Worm (Caenorhabditis elegans) whole organism, L3 larva: ENCODE measurements around the gene bath-21.
"Not testable (repeated sequence)": the region's sequence is repeated elsewhere in the genome, so short reads cannot be mapped to it uniquely, and the experiment has no call there.

Experiments used
- R02D3.7 ChIP-seq: fragments of 150-350 bp; optimal IDR thresholded peaks from 2 replicates; lab custom pipeline; 2014; ENCODE audit warnings: missing biosample characterization, missing genetic modification characterization
- ZK546.5 ChIP-seq: sonication (generic microtip); optimal IDR thresholded peaks from 2 replicates; lab custom pipeline; 2017; ENCODE audit warnings: missing biosample characterization, missing genetic modification characterization
- aly-2 ChIP-seq: fragments of 150-350 bp; optimal IDR thresholded peaks from 2 replicates; lab custom pipeline; 2014; ENCODE audit warnings: missing biosample characterization, missing genetic modification characterization
- ama-1 ChIP-seq: fragments of 150-350 bp; optimal IDR thresholded peaks from 2 replicates; lab custom pipeline; 2018
- ceh-16 ChIP-seq: sonication (generic microtip); optimal IDR thresholded peaks from 2 replicates; lab custom pipeline; 2017; ENCODE audit warnings: missing biosample characterization, missing genetic modification characterization
- ceh-28 ChIP-seq: fragments of 150-350 bp; optimal IDR thresholded peaks from 2 replicates; lab custom pipeline; 2014; ENCODE audit warnings: missing biosample characterization, missing genetic modification reagents, missing genetic modification characterization
- ceh-9 ChIP-seq: sonication (generic microtip); optimal IDR thresholded peaks from 2 replicates; lab custom pipeline; 2018; ENCODE audit warnings: missing biosample characterization, missing genetic modification characterization
- daf-12 ChIP-seq: fragments of 150-350 bp; optimal IDR thresholded peaks from 2 replicates; lab custom pipeline; 2014; ENCODE audit warnings: missing biosample characterization, missing genetic modification reagents, missing genetic modification characterization
- egl-27 ChIP-seq: sonication (generic microtip); optimal IDR thresholded peaks from 4 replicates; lab custom pipeline; 2017; ENCODE audit warnings: missing biosample characterization, missing genetic modification reagents, missing genetic modification characterization
- elt-1 ChIP-seq: fragments of 150-350 bp; optimal IDR thresholded peaks from 2 replicates; lab custom pipeline; 2014; ENCODE audit warnings: missing biosample characterization, missing genetic modification characterization
- elt-3 ChIP-seq, 3 experiments: fragments of 150-350 bp in 1 of 3; sonication (generic microtip) in 2 of 3; optimal IDR thresholded peaks; 2 replicates in 2 of 3; 4 replicates in 1 of 3; lab custom pipeline; 2014 to 2017; ENCODE audit warnings: missing biosample characterization in 3 of 3, missing genetic modification characterization in 3 of 3
- eor-1 ChIP-seq, 2 experiments: fragments of 150-350 bp; optimal IDR thresholded peaks; 2 replicates each; lab custom pipeline; 2014 to 2018; ENCODE audit warnings: missing biosample characterization in 2 of 2, missing genetic modification characterization in 2 of 2
- fkh-10 ChIP-seq: sonication (generic microtip); optimal IDR thresholded peaks from 2 replicates; lab custom pipeline; 2017; ENCODE audit warnings: missing biosample characterization, missing genetic modification reagents, missing genetic modification characterization
- fkh-2 ChIP-seq: fragments of 150-350 bp; optimal IDR thresholded peaks from 2 replicates; lab custom pipeline; 2014; ENCODE audit warnings: missing biosample characterization, missing genetic modification reagents, missing genetic modification characterization
- fos-1 ChIP-seq: fragments of 150-350 bp; optimal IDR thresholded peaks from 2 replicates; lab custom pipeline; 2014; ENCODE audit warnings: missing biosample characterization, missing genetic modification characterization
- hmg-11 ChIP-seq: sonication (generic microtip); optimal IDR thresholded peaks from 2 replicates; lab custom pipeline; 2016; ENCODE audit warnings: missing genetic modification characterization, missing compliant biosample characterization
- jun-1 ChIP-seq: fragments of 150-350 bp; optimal IDR thresholded peaks from 2 replicates; lab custom pipeline; 2014; ENCODE audit warnings: missing biosample characterization, missing genetic modification reagents, missing genetic modification characterization
- lsy-12 ChIP-seq: sonication (generic microtip); optimal IDR thresholded peaks from 2 replicates; lab custom pipeline; 2016; ENCODE audit warnings: mild to moderate bottlenecking, missing genetic modification characterization, missing compliant biosample characterization
- mml-1 ChIP-seq: fragments of 150-350 bp; sonication (generic microtip); optimal IDR thresholded peaks from 3 replicates; lab custom pipeline; 2014; ENCODE audit warnings: missing biosample characterization, missing genetic modification characterization
- nfya-1 ChIP-seq: sonication (generic microtip); optimal IDR thresholded peaks from 2 replicates; lab custom pipeline; 2017; ENCODE audit warnings: missing genetic modification characterization, mild to moderate bottlenecking, missing compliant biosample characterization, antibody characterized with exemption, moderate library complexity; ENCODE audit not compliant: insufficient read depth
- nhr-23 ChIP-seq: fragments of 150-350 bp; optimal IDR thresholded peaks from 2 replicates; lab custom pipeline; 2014; ENCODE audit warnings: missing biosample characterization, missing genetic modification reagents, missing genetic modification characterization
- nhr-237 ChIP-seq: fragments of 150-350 bp; optimal IDR thresholded peaks from 2 replicates; lab custom pipeline; 2014; ENCODE audit warnings: missing biosample characterization, missing genetic modification characterization
- nhr-28 ChIP-seq: fragments of 150-350 bp; optimal IDR thresholded peaks from 2 replicates; lab custom pipeline; 2014; ENCODE audit warnings: missing biosample characterization, missing genetic modification characterization
- nhr-43 ChIP-seq: sonication (generic microtip); optimal IDR thresholded peaks from 2 replicates; lab custom pipeline; 2016; ENCODE audit warnings: mild to moderate bottlenecking, missing genetic modification characterization, missing compliant biosample characterization; ENCODE audit not compliant: poor library complexity, severe bottlenecking
- nhr-67 ChIP-seq: fragments of 150-350 bp; optimal IDR thresholded peaks from 2 replicates; lab custom pipeline; 2014; ENCODE audit warnings: missing biosample characterization, missing genetic modification characterization
- nhr-76 ChIP-seq: fragments of 150-350 bp; sonication (generic microtip); optimal IDR thresholded peaks from 5 replicates; lab custom pipeline; 2014; ENCODE audit warnings: missing biosample characterization, missing genetic modification characterization
- nhr-77 ChIP-seq: fragments of 150-350 bp; optimal IDR thresholded peaks from 2 replicates; lab custom pipeline; 2014; ENCODE audit warnings: missing biosample characterization, missing genetic modification characterization
- pha-4 ChIP-seq: fragments of 150-350 bp; optimal IDR thresholded peaks from 2 replicates; lab custom pipeline; 2014; ENCODE audit warnings: missing biosample characterization, missing genetic modification reagents, missing genetic modification characterization
- pqm-1 ChIP-seq: fragments of 150-350 bp; optimal IDR thresholded peaks from 2 replicates; lab custom pipeline; 2017; ENCODE audit warnings: missing biosample characterization, missing genetic modification characterization, inconsistent platforms
- sea-2 ChIP-seq: fragments of 150-350 bp; sonication (generic microtip); optimal IDR thresholded peaks from 4 replicates; lab custom pipeline; 2014; ENCODE audit warnings: missing biosample characterization, missing genetic modification reagents, missing genetic modification characterization
- skn-1 ChIP-seq: fragments of 150-350 bp; optimal IDR thresholded peaks from 2 replicates; lab custom pipeline; 2014; ENCODE audit warnings: missing biosample characterization, missing genetic modification characterization
- snpc-4 ChIP-seq: fragments of 150-350 bp; optimal IDR thresholded peaks from 2 replicates; lab custom pipeline; 2014; ENCODE audit warnings: missing biosample characterization, missing genetic modification characterization
- tbx-2 ChIP-seq: sonication (generic microtip); optimal IDR thresholded peaks from 2 replicates; lab custom pipeline; 2016; ENCODE audit warnings: mild to moderate bottlenecking, missing genetic modification characterization, missing compliant biosample characterization
- unc-39 ChIP-seq: sonication (generic microtip); optimal IDR thresholded peaks from 4 replicates; lab custom pipeline; 2017; ENCODE audit warnings: missing biosample characterization, missing genetic modification characterization
- zag-1 ChIP-seq: fragments of 150-350 bp; optimal IDR thresholded peaks from 2 replicates; lab custom pipeline; 2014; ENCODE audit warnings: missing biosample characterization, missing genetic modification characterization
- ztf-4 ChIP-seq: fragments of 150-350 bp; optimal IDR thresholded peaks from 2 replicates; lab custom pipeline; 2014; ENCODE audit warnings: missing biosample characterization, missing genetic modification characterization

bath-21 gene

DNA sequence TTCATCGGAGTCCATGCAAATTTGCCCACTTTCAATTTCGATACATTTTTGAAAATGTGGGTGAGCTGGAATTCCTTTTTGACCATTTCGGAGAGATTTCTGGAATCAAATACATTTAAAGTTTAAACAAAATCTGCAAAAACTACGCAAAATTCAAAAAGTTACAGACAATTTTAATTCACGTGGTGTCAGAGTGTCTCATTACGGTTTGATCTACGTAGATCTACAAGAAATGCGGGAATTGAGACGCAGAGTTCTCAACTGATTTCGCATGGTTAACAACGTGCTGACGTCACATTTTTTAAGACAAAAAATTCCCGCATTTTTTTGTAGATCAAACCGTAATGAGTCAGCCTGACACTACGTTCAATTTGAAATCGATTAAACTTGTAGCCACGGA lies at the start of gene bath-21:
TSS of gene bath-21 (minus strand) at position 101 of the 400 bp plus-strand sequence.
- TF ChIP-seq jun-1 (tag; lab: Kevin White, UChicago) = no peak
- no peak for TF ChIP-seq zag-1 (tag; lab: Kevin White, UChicago)
- TF ChIP-seq nfya-1 (tag; lab: Kevin White, UChicago) = no peak
- no peak for TF ChIP-seq nhr-76 (tag; lab: Kevin White, UChicago)
- no peak for TF ChIP-seq R02D3.7
- TF ChIP-seq ama-1 = no peak
- TF ChIP-seq snpc-4 (tag; lab: Kevin White, UChicago) = no peak
- no peak for TF ChIP-seq ceh-16 (tag; lab: Kevin White, UChicago)
- TF ChIP-seq tbx-2 = no peak
- no peak for TF ChIP-seq pqm-1 (tag; lab: Kevin White, UChicago)
- TF ChIP-seq mml-1 (tag; lab: Kevin White, UChicago) = no peak
- TF ChIP-seq elt-3 (tag; optimal IDR thresholded peaks at IDR 0.05; lab: Kevin White, UChicago) = no peak
- no peak for TF ChIP-seq daf-12 (tag; lab: Kevin White, UChicago)
- TF ChIP-seq fkh-10 = no peak
- no peak for TF ChIP-seq pha-4 (tag; lab: Kevin White, UChicago)
- TF ChIP-seq nhr-237 = no peak
- no peak for TF ChIP-seq fkh-2

DNA sequence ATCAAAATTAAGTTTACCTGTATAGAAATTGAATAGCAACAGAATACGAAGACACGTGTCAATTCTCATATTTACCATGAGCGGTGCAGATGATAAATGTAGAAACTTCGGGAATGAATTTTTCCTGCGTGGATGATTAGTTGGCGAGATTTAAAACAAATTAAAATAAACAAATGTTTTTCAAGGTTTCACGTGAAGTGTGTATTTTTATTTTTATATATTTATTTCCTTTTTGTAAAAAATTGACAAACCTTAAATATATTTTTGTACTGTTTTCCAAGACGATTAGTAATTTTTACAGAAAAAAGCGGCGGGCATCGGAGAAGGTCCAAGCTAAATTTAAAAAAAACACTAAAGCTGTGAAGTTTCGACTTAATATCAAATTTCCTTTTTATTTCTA lies 49.1 kb upstream of the bath-21 start, which contains the start of gene F07E5.8:
TSS of gene F07E5.8 (minus strand) at position 101 of the 400 bp plus-strand sequence.
- TF ChIP-seq skn-1 (tag; lab: Kevin White, UChicago) (no peak), nhr-77 (tag; lab: Kevin White, UChicago) (no peak), elt-1 (no peak), nhr-23 (no peak), nhr-28 (no peak), nhr-237 (no peak), snpc-4 (tag; lab: Kevin White, UChicago) (no peak), ZK546.5 (tag; lab: Kevin White, UChicago) (no peak), ztf-4 (tag; lab: Kevin White, UChicago) (no peak), ceh-28 (tag; lab: Kevin White, UChicago) (no peak)
- TF ChIP-seq, all 47 proteins: peak for 0

DNA sequence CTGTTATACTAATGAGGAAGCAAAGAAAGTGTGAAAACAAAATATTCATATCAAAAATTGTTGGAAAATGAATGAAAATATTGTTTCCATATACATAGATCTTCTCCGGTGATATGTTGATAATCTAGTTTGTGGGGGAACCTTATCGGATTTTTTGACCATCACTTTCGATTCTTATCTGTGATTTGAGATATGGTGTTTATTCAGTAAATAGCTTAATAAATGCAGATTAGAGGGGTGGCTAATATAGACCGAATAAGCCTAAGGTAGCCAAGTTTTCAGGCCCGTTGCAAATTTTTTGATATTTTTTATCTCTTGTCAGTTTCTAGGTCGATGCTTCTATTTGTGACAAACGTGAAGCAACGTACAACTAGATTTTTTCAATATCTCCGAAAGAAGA lies 45.0 kb upstream of the bath-21 start, which contains the start of gene F07E5.7:
TSS of gene F07E5.7 (minus strand) at position 101 of the 400 bp plus-strand sequence.
- TF ChIP-seq R02D3.7 = no peak
- no peak for TF ChIP-seq snpc-4 (tag; lab: Kevin White, UChicago)
- TF ChIP-seq nhr-28 = no peak
- no peak for TF ChIP-seq ceh-9 (tag; lab: Kevin White, UChicago)
- no peak for TF ChIP-seq mml-1 (tag; lab: Kevin White, UChicago)
- TF ChIP-seq fos-1 = no peak
- no peak for TF ChIP-seq lsy-12 (tag; lab: Kevin White, UChicago)
- TF ChIP-seq aly-2 (tag; lab: Kevin White, UChicago) = no peak
- TF ChIP-seq unc-39 (tag; lab: Kevin White, UChicago) = no peak
- no peak for TF ChIP-seq nhr-23
- TF ChIP-seq ceh-16 (tag; lab: Kevin White, UChicago) = no peak

DNA sequence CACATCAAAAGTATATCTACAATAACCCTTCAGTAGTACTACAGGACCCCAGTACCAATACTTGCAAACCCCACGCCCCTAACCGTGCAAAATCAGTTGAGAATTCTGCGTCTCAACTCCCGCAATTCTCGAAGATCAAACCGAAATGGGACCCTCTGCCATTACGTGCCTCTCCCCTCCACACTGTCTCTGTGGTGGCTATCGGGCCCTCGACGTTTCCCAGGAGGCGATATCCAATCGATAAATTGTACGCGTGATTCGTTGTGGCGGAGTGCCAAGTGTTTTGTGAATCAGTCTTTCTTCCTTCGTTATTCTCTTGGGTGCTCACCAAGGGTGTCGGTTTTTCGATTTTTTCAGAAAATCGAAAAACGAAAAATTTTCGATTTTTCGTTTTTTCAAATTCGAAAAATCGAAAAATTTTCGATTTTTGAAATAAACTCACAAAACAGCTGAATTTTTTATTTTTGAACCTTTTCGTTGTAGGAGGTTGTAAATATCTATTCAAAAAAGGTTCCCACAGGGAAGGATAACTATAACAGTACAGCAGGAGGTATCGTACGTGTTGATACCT lies 41.1 kb upstream of the bath-21 start, which contains the start of gene F07E5.12:
TSS of gene F07E5.12 (plus strand) at position 521 of the 571 bp plus-strand sequence.
- TF ChIP-seq nhr-43 (tag; lab: Kevin White, UChicago); aly-2 (tag; lab: Kevin White, UChicago); ama-1: not testable (repeated sequence)
- TF ChIP-seq, all 47 proteins: peak for 0; not testable (repeated sequence) for 47

DNA sequence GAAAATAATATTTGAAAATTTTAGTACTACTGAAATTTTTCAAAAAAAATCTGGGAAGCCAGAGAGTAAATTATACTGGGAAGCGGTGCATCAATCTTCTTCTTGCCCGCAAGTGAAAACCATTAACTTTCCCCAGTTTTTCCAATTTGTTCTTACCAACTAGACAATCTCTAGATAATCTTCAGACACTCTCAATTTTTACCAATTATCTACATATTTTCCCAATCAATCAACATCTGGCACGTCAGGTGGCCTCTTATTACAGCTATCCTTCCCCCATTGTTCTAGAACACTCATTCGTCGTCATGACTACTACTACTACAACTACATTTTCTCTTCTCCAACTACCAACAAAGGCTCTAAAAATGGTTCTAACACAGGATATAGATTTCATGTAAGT lies 38.1 kb upstream of the bath-21 start, which contains the start of gene fbxb-6:
TSS of gene fbxb-6 (plus strand) at position 301 of the 400 bp plus-strand sequence.
- TF ChIP-seq ztf-4 (tag; lab: Kevin White, UChicago) (no peak), ama-1 (no peak), nhr-67 (tag; lab: Kevin White, UChicago) (no peak), nhr-76 (tag; lab: Kevin White, UChicago) (no peak), eor-1 (tag; optimal IDR thresholded peaks at IDR 0.05; lab: Kevin White, UChicago) (no peak), nfya-1 (tag; lab: Kevin White, UChicago) (no peak), egl-27 (tag; lab: Kevin White, UChicago) (no peak), fkh-10 (no peak), sea-2 (GFP tag; lab: Kevin White, UChicago) (no peak), fkh-2 (no peak), nhr-28 (no peak), hmg-11 (tag; lab: Kevin White, UChicago) (no peak), nhr-77 (tag; lab: Kevin White, UChicago) (no peak), ceh-28 (tag; lab: Kevin White, UChicago) (no peak), pqm-1 (tag; lab: Kevin White, UChicago) (no peak), daf-12 (tag; lab: Kevin White, UChicago) (no peak), ceh-16 (tag; lab: Kevin White, UChicago) (no peak)
